Fruit fly (Drosophila melanogaster) whole organism, embryonic: ENCODE results near the gene HemK2.

ENCODE experiments used
- Bteb2 ChIP-seq: fragments of 200-800 bp; sonication (Bioruptor generic); optimal IDR thresholded peaks from 2 replicates; lab custom pipeline; 2016; ENCODE audit warnings: missing biosample characterization, missing genetic modification characterization
- CG11504 ChIP-seq: fragments of 200-800 bp; sonication (Bioruptor generic); optimal IDR thresholded peaks from 3 replicates; lab custom pipeline; 2019; ENCODE audit warnings: missing biosample characterization, mild to moderate bottlenecking, missing genetic modification characterization, moderate library complexity
- CG12236 ChIP-seq: fragments of 200-800 bp; sonication (Bioruptor generic); optimal IDR thresholded peaks from 2 replicates; lab custom pipeline; 2016; ENCODE audit warnings: missing biosample characterization, missing genetic modification characterization
- CG12391 ChIP-seq: fragments of 200-800 bp; sonication (Bioruptor generic); optimal IDR thresholded peaks from 3 replicates; lab custom pipeline; 2018; ENCODE audit warnings: missing biosample characterization, mild to moderate bottlenecking, missing genetic modification characterization, moderate library complexity
- CG13287 ChIP-seq: fragments of 200-800 bp; sonication (Bioruptor generic); IDR thresholded peaks from 2 replicates; pipeline ENCODE4 v1.3.6; 2022; ENCODE audit warnings: missing biosample characterization, missing genetic modification characterization; ENCODE audit not compliant: partially characterized antibody
- CG18599 ChIP-seq: fragments of 200-800 bp; sonication (Bioruptor generic); optimal IDR thresholded peaks from 3 replicates; lab custom pipeline; 2017; ENCODE audit warnings: missing biosample characterization, missing genetic modification characterization, mild to moderate bottlenecking, moderate library complexity, missing genetic modification reagents
- CG18764 ChIP-seq: fragments of 200-800 bp; sonication (Bioruptor generic); optimal IDR thresholded peaks from 3 replicates; lab custom pipeline; 2016; ENCODE audit warnings: missing biosample characterization, missing genetic modification characterization
- CG30431 ChIP-seq: fragments of 200-800 bp; sonication (Bioruptor generic); optimal IDR thresholded peaks from 2 replicates; lab custom pipeline; 2017; ENCODE audit warnings: missing biosample characterization, missing genetic modification characterization
- CG31388 ChIP-seq: fragments of 200-800 bp; sonication (Bioruptor generic); optimal IDR thresholded peaks from 2 replicates; lab custom pipeline; 2016; ENCODE audit warnings: missing biosample characterization, missing genetic modification characterization
- CG34224 ChIP-seq: fragments of 200-800 bp; sonication (Bioruptor generic); IDR thresholded peaks from 3 replicates; pipeline ENCODE4 v1.3.6; 2022; ENCODE audit warnings: missing biosample characterization, missing genetic modification characterization; ENCODE audit not compliant: partially characterized antibody
- CG4328 ChIP-seq: fragments of 200-800 bp; sonication (Bioruptor generic); optimal IDR thresholded peaks from 3 replicates; lab custom pipeline; 2017; ENCODE audit warnings: missing biosample characterization, missing genetic modification reagents, missing genetic modification characterization
- CG4820 ChIP-seq: fragments of 200-800 bp; sonication (Bioruptor generic); optimal IDR thresholded peaks from 3 replicates; lab custom pipeline; 2016; ENCODE audit warnings: missing biosample characterization, missing genetic modification characterization
- CG6272 ChIP-seq: fragments of 200-800 bp; sonication (Bioruptor generic); IDR thresholded peaks from 2 replicates; pipeline ENCODE4 v1.3.6; 2022; ENCODE audit warnings: missing biosample characterization, missing genetic modification characterization
- CG6689 ChIP-seq: fragments of 200-800 bp; sonication (Bioruptor generic); IDR thresholded peaks from 2 replicates; pipeline ENCODE4 v1.3.6; 2022; ENCODE audit warnings: missing biosample characterization, missing genetic modification characterization
- CG7271 ChIP-seq: fragments of 200-800 bp; sonication (Bioruptor generic); optimal IDR thresholded peaks from 2 replicates; lab custom pipeline; 2018; ENCODE audit warnings: missing biosample characterization, mild to moderate bottlenecking, missing genetic modification characterization, moderate library complexity
- CG9215 ChIP-seq: fragments of 200-800 bp; sonication (Bioruptor generic); IDR thresholded peaks from 2 replicates; pipeline ENCODE4 v1.3.6; 2022; ENCODE audit warnings: missing biosample characterization, missing genetic modification characterization
- Deaf1 ChIP-seq: fragments of 200-800 bp; optimal IDR thresholded peaks from 3 replicates; lab custom pipeline; 2019; ENCODE audit warnings: missing biosample characterization, mild to moderate bottlenecking, missing genetic modification characterization, moderate library complexity
- Doc2 ChIP-seq: fragments of 200-800 bp; sonication (Bioruptor generic); IDR thresholded peaks from 2 replicates; pipeline ENCODE4 v1.3.6; 2022; ENCODE audit warnings: missing biosample characterization, missing genetic modification characterization
- ERR ChIP-seq: fragments of 200-800 bp; sonication (Bioruptor generic); optimal IDR thresholded peaks from 2 replicates; lab custom pipeline; 2016; ENCODE audit warnings: missing biosample characterization, missing genetic modification characterization
- Elba2 ChIP-seq: fragments of 200-800 bp; sonication (Bioruptor generic); optimal IDR thresholded peaks from 3 replicates; lab custom pipeline; 2016; ENCODE audit warnings: missing biosample characterization, missing genetic modification characterization
- HLH54F ChIP-seq: fragments of 200-800 bp; sonication (Bioruptor generic); optimal IDR thresholded peaks from 3 replicates; lab custom pipeline; 2016; ENCODE audit warnings: missing biosample characterization, missing genetic modification characterization
- Neu2 ChIP-seq: fragments of 200-800 bp; sonication (Bioruptor generic); optimal IDR thresholded peaks from 3 replicates; lab custom pipeline; 2016; ENCODE audit warnings: missing biosample characterization, missing genetic modification characterization, borderline replicate concordance
- Rfx ChIP-seq: fragments of 200-800 bp; sonication (Bioruptor generic); IDR thresholded peaks from 2 replicates; pipeline ENCODE4 v1.3.6; 2022; ENCODE audit warnings: missing biosample characterization, missing genetic modification characterization
- Spps ChIP-seq: fragments of 200-800 bp; sonication (Bioruptor generic); optimal IDR thresholded peaks from 2 replicates; lab custom pipeline; 2018; ENCODE audit warnings: missing biosample characterization, mild to moderate bottlenecking, missing genetic modification characterization
- Sry-β ChIP-seq: fragments of 200-800 bp; sonication (Bioruptor generic); optimal IDR thresholded peaks from 2 replicates; lab custom pipeline; 2018; ENCODE audit warnings: missing biosample characterization, mild to moderate bottlenecking, missing genetic modification characterization, moderate library complexity
- Trl ChIP-seq, 3 experiments: fragments of >200 bp in 2 of 3; fragments of 200-800 bp in 1 of 3; sonication (Bioruptor generic) in 1 of 3; optimal IDR thresholded peaks; 2 replicates in 1 of 3; 3 replicates in 2 of 3; lab custom pipeline; 2016 to 2017; ENCODE audit warnings: missing biosample characterization in 1 of 3, missing genetic modification characterization in 1 of 3
- ab ChIP-seq: fragments of 200-800 bp; sonication (Bioruptor generic); optimal IDR thresholded peaks from 2 replicates; lab custom pipeline; 2016; ENCODE audit warnings: missing biosample characterization, missing genetic modification characterization
- amos ChIP-seq: fragments of 200-800 bp; sonication (Bioruptor generic); IDR thresholded peaks from 2 replicates; pipeline ENCODE4 v1.3.6; 2022; ENCODE audit warnings: missing biosample characterization, missing genetic modification characterization; ENCODE audit not compliant: partially characterized antibody
- ash1 ChIP-seq: fragments of 200-800 bp; sonication (Bioruptor generic); optimal IDR thresholded peaks from 2 replicates; lab custom pipeline; 2018; ENCODE audit warnings: missing biosample characterization, mild to moderate bottlenecking, missing genetic modification characterization
- bbx ChIP-seq: fragments of 200-800 bp; sonication (Bioruptor generic); IDR thresholded peaks from 2 replicates; pipeline ENCODE4 v1.3.6; 2022; ENCODE audit warnings: missing biosample characterization, missing genetic modification characterization; ENCODE audit not compliant: partially characterized antibody
- bsh ChIP-seq, 2 experiments: fragments of 200-800 bp; sonication (Bioruptor generic); optimal IDR thresholded peaks; 2 replicates each; lab custom pipeline; 2017 to 2018; ENCODE audit warnings: mild to moderate bottlenecking in 2 of 2, missing biosample characterization in 2 of 2, missing genetic modification characterization in 2 of 2, moderate library complexity in 1 of 2
- croc ChIP-seq: fragments of 200-800 bp; sonication (Bioruptor generic); conservative IDR thresholded peaks from 3 replicates; pipeline ENCODE4 v1.3.6; 2022; ENCODE audit warnings: missing biosample characterization, missing genetic modification characterization
- danr ChIP-seq: fragments of 200-800 bp; sonication (Bioruptor generic); IDR thresholded peaks from 2 replicates; pipeline ENCODE4 v1.3.6; 2022; ENCODE audit warnings: missing biosample characterization, missing genetic modification characterization
- disco-r ChIP-seq: fragments of 200-800 bp; sonication (Bioruptor generic); optimal IDR thresholded peaks from 2 replicates; lab custom pipeline; 2016; ENCODE audit warnings: missing biosample characterization, missing genetic modification characterization
- fd64A ChIP-seq: fragments of 200-800 bp; sonication (Bioruptor generic); optimal IDR thresholded peaks from 3 replicates; lab custom pipeline; 2018; ENCODE audit warnings: missing biosample characterization, mild to moderate bottlenecking, missing genetic modification characterization
- fru ChIP-seq: fragments of >200 bp; optimal IDR thresholded peaks from 2 replicates; lab custom pipeline; 2017
- her ChIP-seq: fragments of 200-800 bp; sonication (Bioruptor generic); optimal IDR thresholded peaks from 2 replicates; lab custom pipeline; 2016; ENCODE audit warnings: missing biosample characterization, missing genetic modification characterization
- hth ChIP-seq: fragments of >200 bp; optimal IDR thresholded peaks from 2 replicates; lab custom pipeline; 2017; ENCODE audit warnings: inconsistent platforms
- kay ChIP-seq: fragments of 200-800 bp; sonication (Bioruptor generic); optimal IDR thresholded peaks from 2 replicates; lab custom pipeline; 2016; ENCODE audit warnings: missing biosample characterization, missing genetic modification characterization
- kni ChIP-seq: fragments of 200-800 bp; sonication (Bioruptor generic); optimal IDR thresholded peaks from 3 replicates; lab custom pipeline; 2017; ENCODE audit warnings: mild to moderate bottlenecking, missing biosample characterization, missing genetic modification reagents, missing genetic modification characterization
- nerfin-2 ChIP-seq: fragments of 200-800 bp; sonication (Bioruptor generic); IDR thresholded peaks from 2 replicates; pipeline ENCODE4 v1.3.6; 2022; ENCODE audit warnings: missing biosample characterization, missing genetic modification characterization; ENCODE audit not compliant: partially characterized antibody
- nmo ChIP-seq: fragments of 200-800 bp; sonication (Bioruptor generic); optimal IDR thresholded peaks from 2 replicates; lab custom pipeline; 2018; ENCODE audit warnings: missing biosample characterization, mild to moderate bottlenecking, missing genetic modification characterization, moderate library complexity
- otp ChIP-seq: fragments of 200-800 bp; sonication (Bioruptor generic); IDR thresholded peaks from 3 replicates; pipeline ENCODE4, ENCODE4 v1.3.6; 2022; ENCODE audit warnings: missing biosample characterization, missing genetic modification characterization
- ro ChIP-seq: fragments of 200-800 bp; sonication (Bioruptor generic); IDR thresholded peaks from 2 replicates; pipeline ENCODE4 v1.3.6; 2022; ENCODE audit warnings: missing biosample characterization, missing genetic modification characterization
- sc ChIP-seq, 3 experiments: fragments of >200 bp in 2 of 3; fragments of 200-800 bp in 1 of 3; sonication (Bioruptor generic) in 1 of 3; optimal IDR thresholded peaks; 2 replicates in 2 of 3; 3 replicates in 1 of 3; lab custom pipeline; 2017; ENCODE audit warnings: mild to moderate bottlenecking in 1 of 3, missing biosample characterization in 1 of 3, missing genetic modification characterization in 1 of 3, missing genetic modification reagents in 1 of 3
- sob ChIP-seq: fragments of 200-800 bp; sonication (Bioruptor generic); IDR thresholded peaks from 2 replicates; pipeline ENCODE4 v1.3.6; 2022; ENCODE audit warnings: missing biosample characterization, missing genetic modification characterization
- unc-4 ChIP-seq: fragments of 200-800 bp; sonication (Bioruptor generic); IDR thresholded peaks from 2 replicates; pipeline ENCODE4 v1.3.6; 2022; ENCODE audit warnings: missing biosample characterization, missing genetic modification characterization; ENCODE audit not compliant: partially characterized antibody
- zfh2 ChIP-seq: fragments of 200-800 bp; sonication (Bioruptor generic); optimal IDR thresholded peaks from 2 replicates; lab custom pipeline; 2016; ENCODE audit warnings: missing biosample characterization, missing genetic modification characterization

The HemK2 gene

DNA sequence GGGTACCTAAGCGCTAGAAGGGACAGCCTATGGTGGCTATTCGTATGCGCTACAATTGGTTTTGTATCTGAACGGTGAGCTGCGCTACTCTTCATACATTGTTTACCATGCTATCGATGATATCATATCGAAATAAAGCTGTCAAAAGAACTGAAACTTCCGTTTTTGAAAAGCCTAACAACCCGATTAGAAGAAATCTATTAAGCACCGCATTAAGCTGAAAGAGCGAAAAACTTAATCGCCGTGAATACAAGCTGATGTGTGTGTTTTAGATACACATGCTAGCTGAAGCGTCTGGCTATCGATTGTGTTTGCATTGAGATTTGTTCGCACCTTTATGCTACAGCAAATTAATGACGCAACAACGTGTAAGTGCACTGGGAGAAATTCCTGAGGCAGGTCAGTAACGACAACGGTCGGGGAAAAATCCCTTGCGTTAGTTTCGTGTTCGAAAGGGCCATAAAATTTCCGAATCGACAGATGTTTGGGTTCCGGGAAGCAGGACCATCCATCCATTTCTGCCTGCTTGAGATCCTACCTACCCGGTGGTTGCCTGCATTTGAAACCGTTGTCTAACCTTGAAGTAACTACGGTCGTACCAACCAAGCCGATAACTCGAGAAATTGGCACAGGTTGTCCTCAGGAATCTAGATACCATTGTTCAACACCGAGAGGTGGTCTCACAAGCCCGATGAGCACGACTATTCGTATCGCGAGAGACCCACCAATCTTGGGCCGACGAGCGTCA lies 9.0 kb downstream of the HemK2 start (continued):
- TF ChIP-seq nerfin-2 (GFP tag; lab: Robert Waterston, UW) (no peak), Spps (peak; percentile 45), CG18764 (GFP tag; lab: Kevin White, UChicago) (peak; percentile 67), her (GFP tag; lab: Kevin White, UChicago) (peak; percentile 92), kni (peak; percentile 66), hth (no peak), CG6272 (GFP tag; lab: Robert Waterston, UW) (peak; percentile 75), fd64A (peak; percentile 59), zfh2 (peak; percentile 79), CG11504 (tag; lab: Kevin White, UChicago) (peak; percentile 84), bbx (GFP tag; lab: Robert Waterston, UW) (no peak), Deaf1 (tag; lab: Kevin White, UChicago) (peak; percentile 86), fru (lab: Kevin White, UChicago) (no peak), ab (GFP tag; lab: Kevin White, UChicago) (peak; percentile 32), bsh (GFP tag; optimal IDR thresholded peaks at IDR 0.05; lab: Kevin White, UChicago) (peak; percentile 73 to 79), ERR (peak; percentile 75), Neu2 (GFP tag; lab: Kevin White, UChicago) (peak; percentile 0), CG31388 (GFP tag; lab: Kevin White, UChicago) (no peak), Elba2 (no peak), Bteb2 (GFP tag; lab: Kevin White, UChicago) (peak; percentile 73), CG18599 (GFP tag; lab: Kevin White, UChicago) (peak; percentile 92), HLH54F (peak; percentile 75), Doc2 (GFP tag; lab: Robert Waterston, UW) (no peak), nmo (GFP tag; lab: Kevin White, UChicago) (peak; percentile 85), croc (GFP tag; lab: Robert Waterston, UW) (peak; percentile 42; the same call in 2 of the 3 replicates), CG7271 (no peak), CG12391 (tag; lab: Kevin White, UChicago) (peak; percentile 82), sc (optimal IDR thresholded peaks at IDR 0.05; lab: Kevin White, UChicago) (no peak), sc (GFP tag; optimal IDR thresholded peaks at IDR 0.05; lab: Kevin White, UChicago) (peak; percentile 49), CG30431 (GFP tag; lab: Kevin White, UChicago) (peak; percentile 66), otp (GFP tag; lab: Robert Waterston, UW) (no peak), CG13287 (GFP tag; lab: Robert Waterston, UW) (no peak), kay (peak; percentile 79), sob (GFP tag; lab: Robert Waterston, UW) (no peak), CG4328 (GFP tag; lab: Kevin White, UChicago) (peak; percentile 30), unc-4 (GFP tag; lab: Robert Waterston, UW) (no peak), ash1 (peak; percentile 62), CG34224 (no peak), amos (GFP tag; lab: Robert Waterston, UW) (no peak), CG4820 (GFP tag; lab: Kevin White, UChicago) (peak; percentile 73), ro (GFP tag; lab: Robert Waterston, UW) (no peak), Sry-β (GFP tag; lab: Kevin White, UChicago) (no peak), CG12236 (peak; percentile 60), disco-r (peak; percentile 67), Rfx (GFP tag; lab: Robert Waterston, UW) (no peak), CG9215 (no peak), CG6689 (GFP tag; lab: Robert Waterston, UW) (no peak), danr (GFP tag; lab: Robert Waterston, UW) (no peak), Trl (optimal IDR thresholded peaks at IDR 0.05; lab: Kevin White, UChicago) (no peak), Trl (GFP tag; optimal IDR thresholded peaks at IDR 0.05; lab: Kevin White, UChicago) (peak; percentile 86)
